Worm (Caenorhabditis elegans): ENCODE data around the gene fipr-11.

Gene fipr-11

ce11 chrV:9855920-9856852, 49.8 kb downstream of the fipr-11 start (continued):
- TF ChIP-seq nhr-77 (tag; optimal IDR thresholded peaks at IDR 0.05) (no peak), alr-1 (tag; optimal IDR thresholded peaks at IDR 0.05) (no peak), lsy-2 (tag; optimal IDR thresholded peaks at IDR 0.05) (peak in 1 of 2 experiments; percentile 24), aly-2 (tag; optimal IDR thresholded peaks at IDR 0.05) (no peak), unc-62 (GFP tag; optimal IDR thresholded peaks at IDR 0.05) (no peak), ZK546.5 (tag; optimal IDR thresholded peaks at IDR 0.05) (no peak), lin-13 (GFP tag; optimal IDR thresholded peaks at IDR 0.05) (no peak), ztf-11 (tag; optimal IDR thresholded peaks at IDR 0.05) (no peak), nhr-6 (tag; optimal IDR thresholded peaks at IDR 0.05) (no peak), crh-2 (tag; optimal IDR thresholded peaks at IDR 0.05) (peak; percentile 33), nhr-21 (tag; optimal IDR thresholded peaks at IDR 0.05) (no peak)

Measured in whole organism, L2 larva.